Worm (Caenorhabditis elegans) whole organism, late embryonic: ENCODE results near the gene ntr-2.

Source experiments
- C08G9.2 ChIP-seq: sonication (generic microtip); optimal IDR thresholded peaks from 2 replicates; lab custom pipeline; 2016; ENCODE audit warnings: mild to moderate bottlenecking, missing genetic modification characterization, moderate library complexity, missing compliant biosample characterization
- C38D4.7 ChIP-seq: fragments of 200-800 bp; sonication (Bioruptor generic); optimal IDR thresholded peaks from 2 replicates; lab custom pipeline; 2018; ENCODE audit warnings: mild to moderate bottlenecking, missing genetic modification characterization, moderate library complexity, missing compliant biosample characterization
- K02D7.2 ChIP-seq: sonication (generic microtip); optimal IDR thresholded peaks from 2 replicates; lab custom pipeline; 2017; ENCODE audit warnings: mild to moderate bottlenecking, missing genetic modification characterization, missing compliant biosample characterization
- K09A11.1 ChIP-seq: sonication (generic microtip); optimal IDR thresholded peaks from 2 replicates; lab custom pipeline; 2017; ENCODE audit warnings: antibody characterized with exemption, mild to moderate bottlenecking, missing genetic modification characterization, missing compliant biosample characterization; ENCODE audit not compliant: insufficient read depth
- Y22D7AL.16 ChIP-seq: sonication (generic microtip); optimal IDR thresholded peaks from 2 replicates; lab custom pipeline; 2016; ENCODE audit warnings: missing genetic modification characterization, missing compliant biosample characterization
- ceh-14 ChIP-seq: sonication (generic microtip); optimal IDR thresholded peaks from 2 replicates; lab custom pipeline; 2016; ENCODE audit warnings: missing genotype, missing genetic modification characterization, missing compliant biosample characterization
- ceh-2 ChIP-seq: sonication (generic microtip); optimal IDR thresholded peaks from 2 replicates; lab custom pipeline; 2016; ENCODE audit warnings: missing genotype, missing genetic modification characterization, missing compliant biosample characterization
- ceh-22 ChIP-seq: sonication (generic microtip); optimal IDR thresholded peaks from 2 replicates; lab custom pipeline; 2017; ENCODE audit warnings: missing biosample characterization, missing genetic modification characterization
- ceh-24 ChIP-seq: sonication (generic microtip); optimal IDR thresholded peaks from 2 replicates; lab custom pipeline; 2016; ENCODE audit warnings: mild to moderate bottlenecking, missing genetic modification characterization, missing compliant biosample characterization
- ceh-34 ChIP-seq: sonication (generic microtip); optimal IDR thresholded peaks from 2 replicates; lab custom pipeline; 2016; ENCODE audit warnings: mild to moderate bottlenecking, missing genetic modification characterization, missing compliant biosample characterization
- dmd-4 ChIP-seq: sonication (generic microtip); optimal IDR thresholded peaks from 2 replicates; lab custom pipeline; 2016; ENCODE audit warnings: borderline replicate concordance, missing genetic modification characterization, missing compliant biosample characterization
- elt-2 ChIP-seq: sonication (generic microtip); optimal IDR thresholded peaks from 2 replicates; lab custom pipeline; 2016; ENCODE audit warnings: missing genetic modification reagents, missing genetic modification characterization, missing compliant biosample characterization
- elt-4 ChIP-seq: sonication (generic microtip); optimal IDR thresholded peaks from 2 replicates; lab custom pipeline; 2016; ENCODE audit warnings: missing genetic modification characterization, missing compliant biosample characterization
- fkh-6 ChIP-seq: sonication (generic microtip); optimal IDR thresholded peaks from 2 replicates; lab custom pipeline; 2016; ENCODE audit warnings: missing genetic modification characterization, missing compliant biosample characterization
- gmeb-2 ChIP-seq: sonication (generic microtip); optimal IDR thresholded peaks from 2 replicates; lab custom pipeline; 2016; ENCODE audit warnings: missing genetic modification characterization, inconsistent platforms, missing compliant biosample characterization
- hlh-15 ChIP-seq: sonication (generic microtip); optimal IDR thresholded peaks from 2 replicates; lab custom pipeline; 2016; ENCODE audit warnings: missing genetic modification characterization, missing compliant biosample characterization
- hlh-30 ChIP-seq: sonication (generic microtip); optimal IDR thresholded peaks from 2 replicates; lab custom pipeline; 2017; ENCODE audit warnings: antibody characterized with exemption, missing genetic modification characterization, missing compliant biosample characterization; ENCODE audit not compliant: insufficient read depth
- hlh-6 ChIP-seq: sonication (generic microtip); optimal IDR thresholded peaks from 2 replicates; lab custom pipeline; 2016; ENCODE audit warnings: missing genotype, missing genetic modification characterization, missing compliant biosample characterization
- lim-6 ChIP-seq: sonication (generic microtip); optimal IDR thresholded peaks from 2 replicates; lab custom pipeline; 2016; ENCODE audit warnings: missing genetic modification characterization, missing compliant biosample characterization
- lin-11 ChIP-seq: fragments of 200-800 bp; sonication (Bioruptor generic); optimal IDR thresholded peaks from 2 replicates; lab custom pipeline; 2018; ENCODE audit warnings: mild to moderate bottlenecking, missing genetic modification characterization, missing compliant biosample characterization
- madf-2 ChIP-seq: sonication (generic microtip); optimal IDR thresholded peaks from 2 replicates; lab custom pipeline; 2017; ENCODE audit warnings: missing genetic modification characterization, missing compliant biosample characterization
- mec-3 ChIP-seq: sonication (generic microtip); optimal IDR thresholded peaks from 2 replicates; lab custom pipeline; 2016; ENCODE audit warnings: borderline replicate concordance, missing genetic modification characterization, missing compliant biosample characterization
- nfya-1 ChIP-seq: sonication (generic microtip); optimal IDR thresholded peaks from 2 replicates; lab custom pipeline; 2017; ENCODE audit warnings: missing genetic modification characterization, mild to moderate bottlenecking, missing compliant biosample characterization, antibody characterized with exemption, moderate library complexity
- nhr-11 ChIP-seq: fragments of 150-350 bp; optimal IDR thresholded peaks from 2 replicates; lab custom pipeline; 2014; ENCODE audit warnings: missing biosample characterization, missing genetic modification characterization
- nhr-232 ChIP-seq: sonication (generic microtip); optimal IDR thresholded peaks from 2 replicates; lab custom pipeline; 2016; ENCODE audit warnings: missing genetic modification characterization, missing compliant biosample characterization
- pag-3 ChIP-seq: sonication (generic microtip); optimal IDR thresholded peaks from 2 replicates; lab custom pipeline; 2016; ENCODE audit warnings: missing compliant biosample characterization, missing genetic modification characterization, borderline replicate concordance
- pat-9 ChIP-seq: fragments of 200-800 bp; sonication (Bioruptor generic); optimal IDR thresholded peaks from 2 replicates; lab custom pipeline; 2018; ENCODE audit warnings: mild to moderate bottlenecking, missing genetic modification characterization, moderate library complexity, missing compliant biosample characterization
- pha-2 ChIP-seq: sonication (generic microtip); optimal IDR thresholded peaks from 2 replicates; lab custom pipeline; 2017; ENCODE audit warnings: mild to moderate bottlenecking, missing genetic modification characterization, missing compliant biosample characterization
- pha-4 ChIP-seq: fragments of 150-350 bp; optimal IDR thresholded peaks from 2 replicates; lab custom pipeline; 2018; ENCODE audit warnings: missing biosample characterization, missing genetic modification reagents, missing genetic modification characterization
- pros-1 ChIP-seq: fragments of 150-350 bp; optimal IDR thresholded peaks from 2 replicates; lab custom pipeline; 2014; ENCODE audit warnings: missing biosample characterization, missing genetic modification reagents, missing genetic modification characterization
- ref-2 ChIP-seq: sonication (generic microtip); optimal IDR thresholded peaks from 2 replicates; lab custom pipeline; 2016; ENCODE audit warnings: missing genetic modification characterization, missing compliant biosample characterization
- sdc-2 ChIP-seq: sonication (generic microtip); optimal IDR thresholded peaks from 2 replicates; lab custom pipeline; 2016; ENCODE audit warnings: missing genotype, missing genetic modification characterization, missing compliant biosample characterization
- sox-2 ChIP-seq: fragments of 200-800 bp; sonication (Bioruptor generic); IDR thresholded peaks from 2 replicates; pipeline ENCODE4 v1.3.6; 2022; ENCODE audit warnings: missing genetic modification reagents, missing genetic modification characterization, missing compliant biosample characterization
- tbx-2 ChIP-seq: sonication (generic microtip); optimal IDR thresholded peaks from 2 replicates; lab custom pipeline; 2016; ENCODE audit warnings: missing genetic modification characterization, missing compliant biosample characterization
- ttx-3 ChIP-seq: sonication (generic microtip); optimal IDR thresholded peaks from 2 replicates; lab custom pipeline; 2016; ENCODE audit warnings: missing genetic modification reagents, missing genetic modification characterization, missing compliant biosample characterization
- unc-3 ChIP-seq, 2 experiments: fragments of 200-800 bp in 1 of 2; sonication (Bioruptor generic) in 1 of 2; sonication (generic microtip) in 1 of 2; conservative IDR thresholded peaks in 1 of 2; optimal IDR thresholded peaks in 1 of 2; 2 replicates each; pipeline versions ENCODE4 v1.3.6 to Lab custom; 2016 to 2022; ENCODE audit warnings: missing compliant biosample characterization in 2 of 2, missing genetic modification characterization in 2 of 2, missing genetic modification reagents in 1 of 2
- unc-42 ChIP-seq: sonication (generic microtip); optimal IDR thresholded peaks from 2 replicates; lab custom pipeline; 2016; ENCODE audit warnings: missing genotype, missing genetic modification characterization, missing compliant biosample characterization
- unc-86 ChIP-seq: sonication (generic microtip); optimal IDR thresholded peaks from 2 replicates; lab custom pipeline; 2016; ENCODE audit warnings: missing genetic modification characterization, missing compliant biosample characterization
- zip-5 ChIP-seq: sonication (generic microtip); optimal IDR thresholded peaks from 2 replicates; lab custom pipeline; 2016; ENCODE audit warnings: missing genetic modification characterization, missing compliant biosample characterization

ntr-2 gene

DNA sequence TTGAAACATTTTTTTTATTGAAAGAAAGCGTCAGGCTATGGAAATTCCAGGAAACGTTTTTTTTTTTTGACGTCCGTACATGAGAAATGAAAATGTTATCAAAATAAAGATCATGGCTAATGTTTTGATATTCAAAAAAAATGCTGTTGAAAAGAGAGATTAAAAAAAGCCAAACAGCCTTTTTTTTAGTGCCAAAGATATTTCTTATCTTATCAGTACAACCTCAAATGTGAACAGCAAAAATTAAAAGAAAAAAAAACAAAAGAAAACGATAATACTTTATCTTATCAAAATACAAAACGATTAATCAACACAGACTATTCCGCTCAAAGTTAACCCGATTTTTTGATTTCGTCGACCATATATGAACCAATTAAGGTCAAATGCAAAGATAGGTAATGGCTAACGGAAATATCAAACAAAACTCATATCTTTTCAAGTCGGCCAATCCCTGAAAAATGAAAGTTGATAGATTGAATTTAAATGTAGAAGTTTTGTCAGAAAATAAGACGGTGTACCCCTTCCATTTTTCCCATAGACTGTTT lies 21.4 kb downstream of the ntr-2 start:
- TF ChIP-seq pha-2 (tag; lab: Kevin White, UChicago) (no peak), pros-1 (tag; lab: Kevin White, UChicago) (no peak), elt-2 (tag; lab: Kevin White, UChicago) (peak; percentile 68), lin-11 (tag; lab: Kevin White, UChicago) (no peak), mec-3 (no peak), madf-2 (no peak), ceh-2 (tag; lab: Kevin White, UChicago) (no peak)

DNA sequence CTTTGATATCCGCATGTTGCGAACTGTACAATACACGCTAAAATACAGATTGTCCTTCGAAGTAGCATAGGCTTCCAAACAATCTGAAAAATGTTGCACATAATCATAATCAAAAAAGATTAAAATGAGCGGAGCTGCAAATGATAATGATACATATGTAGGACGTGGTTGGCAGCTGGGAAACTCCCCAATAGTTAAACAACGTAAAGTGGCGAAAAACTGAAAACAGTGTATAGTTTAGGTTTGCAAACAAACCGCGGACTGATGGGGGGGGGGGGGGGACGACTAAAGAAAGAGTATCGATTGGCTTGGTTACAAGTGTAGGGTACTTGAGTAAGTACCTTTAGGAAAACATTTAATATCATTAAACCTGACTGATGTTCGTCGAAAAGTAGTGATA lies 23.6 kb downstream of the ntr-2 start, which contains the start of gene hex-5:
hex-5 (minus strand) TSS at position 101 of the 400 bp plus-strand sequence.
- TF ChIP-seq ttx-3 (no peak), dmd-4 (no peak), pha-4 (tag; lab: Kevin White, UChicago) (no peak), elt-4 (tag; lab: Kevin White, UChicago) (no peak), hlh-30 (no peak), C38D4.7 (GFP tag; lab: Kevin White, UChicago) (no peak), C08G9.2 (tag; lab: Kevin White, UChicago) (no peak), ceh-34 (tag; lab: Kevin White, UChicago) (no peak), nhr-232 (tag; lab: Kevin White, UChicago) (no peak), unc-3 (GFP tag; conservative IDR thresholded peaks at IDR 0.05; lab: Robert Waterston, UW) (no peak), unc-3 (tag; optimal IDR thresholded peaks at IDR 0.05; lab: Kevin White, UChicago) (no peak), ceh-2 (tag; lab: Kevin White, UChicago) (no peak), sdc-2 (no peak)

DNA sequence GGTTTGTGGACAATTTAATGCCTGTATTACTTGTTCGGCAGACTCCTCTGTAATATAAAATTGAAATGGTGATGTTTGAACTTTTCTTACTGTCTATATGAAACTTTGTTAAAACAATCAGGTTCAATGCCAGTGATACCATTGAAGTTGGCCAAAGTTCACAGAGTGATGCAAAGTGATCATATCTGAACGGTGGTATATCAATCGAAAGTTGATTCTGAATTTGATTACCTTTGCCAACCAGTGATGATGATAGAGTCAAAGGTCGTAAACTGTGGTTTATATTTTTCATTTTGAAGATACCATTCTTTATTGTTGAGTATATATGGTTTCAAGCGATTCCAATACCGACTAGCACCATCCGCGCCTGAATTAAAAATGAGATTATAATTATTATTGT lies 25.3 kb downstream of the ntr-2 start:
- TF ChIP-seq unc-42 (tag; lab: Kevin White, UChicago) (no peak), ceh-14 (tag; lab: Kevin White, UChicago) (no peak), sox-2 (GFP tag; lab: Robert Waterston, UW) (no peak), ref-2 (tag; lab: Kevin White, UChicago) (no peak), unc-86 (tag; lab: Kevin White, UChicago) (no peak), elt-4 (tag; lab: Kevin White, UChicago) (no peak), hlh-6 (tag; lab: Kevin White, UChicago) (no peak), gmeb-2 (tag; lab: Kevin White, UChicago) (no peak), pag-3 (no peak), mec-3 (no peak), nhr-11 (tag; lab: Kevin White, UChicago) (no peak), nfya-1 (tag; lab: Kevin White, UChicago) (no peak), Y22D7AL.16 (tag; lab: Kevin White, UChicago) (no peak), unc-3 (GFP tag; conservative IDR thresholded peaks at IDR 0.05; lab: Robert Waterston, UW) (no peak), unc-3 (tag; optimal IDR thresholded peaks at IDR 0.05; lab: Kevin White, UChicago) (no peak), pat-9 (tag; lab: Kevin White, UChicago) (no peak), hlh-15 (tag; lab: Kevin White, UChicago) (no peak), ceh-22 (no peak), hlh-30 (no peak)

DNA sequence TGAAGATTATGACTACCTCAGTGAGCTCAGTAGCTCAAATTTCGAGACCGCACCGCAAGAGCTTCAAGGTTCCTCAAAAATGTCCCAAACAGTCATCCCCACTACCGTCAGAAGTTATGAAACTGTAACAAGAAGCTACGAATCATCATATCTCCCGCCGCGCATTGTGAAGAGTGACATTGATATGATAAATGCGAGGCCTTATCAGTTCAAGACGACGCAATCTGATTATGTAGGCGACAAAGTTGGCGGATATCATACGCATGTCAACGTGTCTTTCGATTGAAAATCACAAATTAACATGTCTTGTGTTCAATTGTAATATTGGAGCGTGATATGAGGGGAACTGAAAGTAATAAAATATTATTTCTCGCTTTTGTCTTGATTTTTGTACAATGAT lies 28.3 kb downstream of the ntr-2 start:
- no peak for TF ChIP-seq pag-3
- no peak for TF ChIP-seq K09A11.1 (tag; lab: Kevin White, UChicago)
- TF ChIP-seq hlh-6 (tag; lab: Kevin White, UChicago) = no peak
- TF ChIP-seq elt-2 (tag; lab: Kevin White, UChicago) = peak; percentile 41

DNA sequence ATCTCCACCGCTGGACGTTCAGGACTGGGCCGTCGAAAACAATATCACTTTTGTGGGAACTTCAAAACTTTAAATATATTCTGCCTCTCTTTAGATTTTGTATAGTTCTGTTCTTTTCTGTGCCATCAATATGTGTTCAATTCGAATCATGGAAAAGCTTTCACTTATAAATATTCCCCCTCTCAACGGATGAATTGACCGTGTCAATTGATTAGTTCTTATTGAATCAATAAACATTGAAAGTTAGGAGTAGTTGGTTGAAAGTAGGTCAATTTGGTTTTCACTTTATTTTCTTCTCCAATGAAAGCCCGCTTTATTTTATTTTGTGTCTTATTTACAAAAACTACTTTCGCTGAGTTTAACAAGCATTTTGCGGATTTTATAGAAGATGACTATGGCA lies 30.5 kb downstream of the ntr-2 start, which contains the start of gene lips-8:
lips-8 (plus strand) TSS at position 301 of the 400 bp plus-strand sequence.
- TF ChIP-seq pha-4 (tag; lab: Kevin White, UChicago) = no peak
- TF ChIP-seq nhr-11 (tag; lab: Kevin White, UChicago) = no peak
- TF ChIP-seq lim-6 = no peak
- no peak for TF ChIP-seq tbx-2 (tag; lab: Kevin White, UChicago)
- TF ChIP-seq ceh-24 (tag; lab: Kevin White, UChicago) = no peak
- TF ChIP-seq pros-1 (tag; lab: Kevin White, UChicago) = no peak
- TF ChIP-seq zip-5 (tag; lab: Kevin White, UChicago) = no peak
- no peak for TF ChIP-seq K02D7.2 (tag; lab: Kevin White, UChicago)
- no peak for TF ChIP-seq nfya-1 (tag; lab: Kevin White, UChicago)
- no peak for TF ChIP-seq ceh-2 (tag; lab: Kevin White, UChicago)
- no peak for TF ChIP-seq C38D4.7 (GFP tag; lab: Kevin White, UChicago)
- no peak for TF ChIP-seq fkh-6
